Worm (Caenorhabditis elegans): ENCODE data around the gene M163.5.

DNA sequence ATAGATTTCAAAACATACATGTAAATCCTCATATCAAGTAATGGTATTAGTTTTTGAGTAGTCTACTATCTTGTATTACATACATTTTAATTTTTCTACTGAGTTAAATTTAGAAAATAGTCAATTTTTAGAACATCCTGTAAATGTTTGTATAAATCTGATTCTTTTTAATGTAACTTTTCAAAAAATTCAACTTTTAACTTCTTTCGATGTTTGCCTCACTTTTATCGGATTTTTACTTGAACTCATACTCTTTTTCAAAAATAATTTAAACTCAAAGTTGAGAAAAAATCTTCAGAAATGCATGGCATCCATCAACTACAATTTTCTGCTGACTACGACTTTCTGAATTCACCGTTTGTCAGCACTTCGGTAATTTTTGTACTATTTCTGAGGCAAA, 9.3 kb upstream of the M163.5 start, which contains the start of gene M163.7:
- TF ChIP-seq nhr-21 (tag; optimal IDR thresholded peaks at IDR 0.05) (no peak), elt-3 (tag; optimal IDR thresholded peaks at IDR 0.05) (no peak)

Data from whole organism, L2 larva.